Worm (Caenorhabditis elegans): ENCODE results near the gene swd-2.2.
A peak's percentile ranks its signal among the peaks of the same experiment; 100 is the strongest.

The swd-2.2 gene

ce11 chrIV:7734173-7734572, 40.0 kb upstream of the swd-2.2 start:
- no peak for TF ChIP-seq F13H6.1 (tag; optimal IDR thresholded peaks at IDR 0.05)
- TF ChIP-seq lin-11 (tag; optimal IDR thresholded peaks at IDR 0.05) = no peak
- TF ChIP-seq elt-2 (tag; optimal IDR thresholded peaks at IDR 0.05) = peak; percentile 36

- TF ChIP-seq lim-6 (tag; optimal IDR thresholded peaks at IDR 0.05) = no peak
- TF ChIP-seq hlh-30 (tag; optimal IDR thresholded peaks at IDR 0.05; ENCODE audit: insufficient read depth) = no peak
- no peak for TF ChIP-seq pha-4 (tag; optimal IDR thresholded peaks at IDR 0.05)
- TF ChIP-seq ceh-34 (tag; optimal IDR thresholded peaks at IDR 0.05) = no peak
- TF ChIP-seq fax-1 (tag; optimal IDR thresholded peaks at IDR 0.05) = no peak
- TF ChIP-seq fkh-6 (tag; optimal IDR thresholded peaks at IDR 0.05) = no peak
- no peak for TF ChIP-seq ceh-19 (GFP tag; optimal IDR thresholded peaks at IDR 0.05)
- TF ChIP-seq sox-2 (GFP tag; IDR thresholded peaks at IDR 0.05) = no peak
- no peak for TF ChIP-seq nhr-232 (tag; optimal IDR thresholded peaks at IDR 0.05)
- TF ChIP-seq elt-4 (tag; optimal IDR thresholded peaks at IDR 0.05) = no peak
- no peak for TF ChIP-seq pha-2 (tag; optimal IDR thresholded peaks at IDR 0.05)
- TF ChIP-seq dve-1 (tag; optimal IDR thresholded peaks at IDR 0.05) = no peak
Measured at ce11 chrIV:7734619-7735018, 39.6 kb upstream of the swd-2.2 start, which contains the start of gene clx-1. TSS of gene clx-1 (plus strand) at chrIV:7734648.

ce11 chrIV:7736616-7737015, 37.6 kb upstream of the swd-2.2 start:
- no peak for TF ChIP-seq unc-3 (GFP tag; conservative IDR thresholded peaks at IDR 0.05)
- peak; percentile 2 for TF ChIP-seq unc-3 (tag; optimal IDR thresholded peaks at IDR 0.05)
- TF ChIP-seq ref-2 (tag; optimal IDR thresholded peaks at IDR 0.05) = no peak

ce11 chrIV:7743539-7743938, 30.7 kb upstream of the swd-2.2 start, which contains the start of gene npr-35:
TSS of gene npr-35 (plus strand) at chrIV:7743839.
- TF ChIP-seq lin-11 (tag; optimal IDR thresholded peaks at IDR 0.05) = no peak

ce11 chrIV:7747838-7748237, 26.4 kb upstream of the swd-2.2 start, which contains the start of gene klo-1:
TSS of gene klo-1 (minus strand) at chrIV:7748225.
- TF ChIP-seq ceh-30 (tag; optimal IDR thresholded peaks at IDR 0.05) (no peak), ceh-9 (tag; optimal IDR thresholded peaks at IDR 0.05) (no peak), elt-2 (tag; optimal IDR thresholded peaks at IDR 0.05) (no peak), pros-1 (tag; optimal IDR thresholded peaks at IDR 0.05) (no peak), eyg-1 (tag; optimal IDR thresholded peaks at IDR 0.05) (no peak), unc-55 (GFP tag; optimal IDR thresholded peaks at IDR 0.05) (no peak), sox-2 (GFP tag; IDR thresholded peaks at IDR 0.05) (no peak), odd-2 (tag; optimal IDR thresholded peaks at IDR 0.05) (no peak), madf-2 (tag; optimal IDR thresholded peaks at IDR 0.05) (no peak), ceh-6 (GFP tag; optimal IDR thresholded peaks at IDR 0.05) (no peak), lim-6 (tag; optimal IDR thresholded peaks at IDR 0.05) (no peak), ceh-14 (tag; optimal IDR thresholded peaks at IDR 0.05) (no peak), pax-1 (tag; optimal IDR thresholded peaks at IDR 0.05) (no peak), T23F11.4 (GFP tag; optimal IDR thresholded peaks at IDR 0.05) (no peak), K02D7.2 (tag; optimal IDR thresholded peaks at IDR 0.05) (no peak), ceh-24 (tag; optimal IDR thresholded peaks at IDR 0.05) (no peak), che-1 (tag; optimal IDR thresholded peaks at IDR 0.05) (no peak)

ce11 chrIV:7753108-7753507, 21.1 kb upstream of the swd-2.2 start, which contains the start of gene col-14:
TSS of gene col-14 (plus strand) at chrIV:7753408.
- TF ChIP-seq unc-55 (GFP tag; optimal IDR thresholded peaks at IDR 0.05) (no peak), pag-3 (tag; optimal IDR thresholded peaks at IDR 0.05; ENCODE audit: borderline replicate concordance) (no peak), ceh-31 (tag; optimal IDR thresholded peaks at IDR 0.05) (no peak), pat-9 (tag; optimal IDR thresholded peaks at IDR 0.05) (no peak), zip-5 (tag; optimal IDR thresholded peaks at IDR 0.05) (no peak), ceh-45 (GFP tag; IDR thresholded peaks at IDR 0.05) (no peak), madf-2 (tag; optimal IDR thresholded peaks at IDR 0.05) (no peak), ref-2 (tag; optimal IDR thresholded peaks at IDR 0.05) (no peak), nhr-232 (tag; optimal IDR thresholded peaks at IDR 0.05) (no peak), K09A11.1 (tag; optimal IDR thresholded peaks at IDR 0.05; ENCODE audit: insufficient read depth) (no peak), hlh-15 (tag; optimal IDR thresholded peaks at IDR 0.05) (no peak), rnt-1 (tag; optimal IDR thresholded peaks at IDR 0.05) (no peak), hlh-8 (tag; optimal IDR thresholded peaks at IDR 0.05) (no peak), Y22D7AL.16 (tag; optimal IDR thresholded peaks at IDR 0.05) (no peak), pha-2 (tag; optimal IDR thresholded peaks at IDR 0.05) (no peak), C08G9.2 (tag; optimal IDR thresholded peaks at IDR 0.05) (no peak), sox-2 (GFP tag; IDR thresholded peaks at IDR 0.05) (no peak)
